Worm (Caenorhabditis elegans): ENCODE measurements around the gene M03C11.9.

- TF ChIP-seq F39B2.1 (GFP tag; IDR thresholded peaks at IDR 0.05): no peak
- no peak for TF ChIP-seq lsl-1 (GFP tag; optimal IDR thresholded peaks at IDR 0.05)
- no peak for TF ChIP-seq F49E8.2 (tag; optimal IDR thresholded peaks at IDR 0.05; ENCODE audit: insufficient read depth)
Observed at ce11 chrIII:10396891-10397502, 5.5 kb upstream of the M03C11.9 start.
